Worm (Caenorhabditis elegans): ENCODE data around the gene vwa-8.

- TF ChIP-seq ztf-6 (GFP tag; IDR thresholded peaks at IDR 0.05), result no peak
- no peak for TF ChIP-seq egl-18 (GFP tag; IDR thresholded peaks at IDR 0.05)
- TF ChIP-seq him-1 (tag; optimal IDR thresholded peaks at IDR 0.05), result no peak
- no peak for TF ChIP-seq ceh-27 (GFP tag; optimal IDR thresholded peaks at IDR 0.05)
- TF ChIP-seq ceh-58 (GFP tag; IDR thresholded peaks at IDR 0.05), result no peak
- no peak for TF ChIP-seq unc-62 (GFP tag; optimal IDR thresholded peaks at IDR 0.05)
Measured at ce11 chrX:13009645-13010044, 18.4 kb downstream of the vwa-8 start.
